Worm (Caenorhabditis elegans) whole organism, L4 larva: ENCODE measurements around the gene K10H10.13.

ENCODE experiments used
- dve-1 ChIP-seq: sonication (generic microtip); optimal IDR thresholded peaks from 2 replicates; lab custom pipeline; 2017; ENCODE audit warnings: antibody characterized with exemption, mild to moderate bottlenecking, missing genetic modification characterization, missing compliant biosample characterization; ENCODE audit not compliant: insufficient read depth
- lin-13 ChIP-seq: fragments of 150-350 bp; optimal IDR thresholded peaks from 2 replicates; lab custom pipeline; 2014; ENCODE audit warnings: missing biosample characterization, missing genetic modification reagents, missing genetic modification characterization
- madf-9 ChIP-seq: fragments of 200-800 bp; sonication (Bioruptor generic); conservative IDR thresholded peaks from 2 replicates; pipeline ENCODE4 v1.3.6; 2022; ENCODE audit warnings: missing genetic modification reagents, missing genetic modification characterization, missing compliant biosample characterization
- mdl-1 ChIP-seq, 2 experiments: fragments of 150-350 bp in 1 of 2; sonication (generic microtip) in 1 of 2; optimal IDR thresholded peaks; 2 replicates each; lab custom pipeline; 2014 to 2017; ENCODE audit warnings: missing biosample characterization in 2 of 2, missing genetic modification characterization in 2 of 2
- mep-1 ChIP-seq: fragments of 150-350 bp; sonication (generic microtip); optimal IDR thresholded peaks from 3 replicates; lab custom pipeline; 2014; ENCODE audit warnings: missing biosample characterization, missing genetic modification characterization
- nhr-11 ChIP-seq: fragments of 150-350 bp; optimal IDR thresholded peaks from 2 replicates; lab custom pipeline; 2014; ENCODE audit warnings: missing biosample characterization, missing genetic modification characterization
- pqm-1 ChIP-seq: sonication (generic microtip); optimal IDR thresholded peaks from 2 replicates; lab custom pipeline; 2017; ENCODE audit warnings: missing biosample characterization, missing genetic modification characterization

DNA sequence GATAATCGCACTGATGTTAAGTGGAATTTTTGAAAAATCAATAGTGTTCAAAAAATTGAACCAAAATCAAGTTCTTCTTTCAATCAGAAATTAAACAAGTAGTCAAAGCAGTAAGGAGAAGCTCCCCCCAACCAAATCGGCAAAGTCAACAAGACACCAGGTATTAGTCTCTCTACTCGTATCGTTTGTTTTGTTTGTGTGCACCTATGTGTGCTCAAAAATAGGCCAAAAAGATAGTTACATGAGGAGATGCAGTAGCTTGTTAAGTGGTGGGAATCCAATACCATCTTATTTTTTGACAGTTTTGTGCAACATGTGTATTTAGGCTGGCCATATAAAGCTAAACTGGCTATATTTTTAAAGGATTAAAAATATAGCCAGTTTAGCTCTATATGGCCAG, 4.8 kb downstream of the K10H10.13 start, which contains the start of gene K10H10.12:
- TF ChIP-seq madf-9 (GFP tag; lab: Robert Waterston, UW): no peak
- no peak for TF ChIP-seq lin-13 (GFP tag; lab: Kevin White, UChicago)
- TF ChIP-seq dve-1 (tag; lab: Kevin White, UChicago): no peak
- no peak for TF ChIP-seq mep-1 (tag; lab: Kevin White, UChicago)
- TF ChIP-seq pqm-1 (tag; lab: Kevin White, UChicago): no peak
- TF ChIP-seq nhr-11 (tag; lab: Kevin White, UChicago): no peak
- no peak for TF ChIP-seq mdl-1 (tag; optimal IDR thresholded peaks at IDR 0.05; lab: Kevin White, UChicago)
